Fruit fly (Drosophila melanogaster) S2 (cell line): Measurements from ENCODE around the gene und.

Experiments
- CG8478 ChIP-seq: fragments of >200 bp; optimal IDR thresholded peaks from 2 replicates; lab custom pipeline; 2018
- CTCF ChIP-seq, 2 experiments: fragments of >200 bp; optimal IDR thresholded peaks; 2 replicates each; lab custom pipeline; 2018

DNA sequence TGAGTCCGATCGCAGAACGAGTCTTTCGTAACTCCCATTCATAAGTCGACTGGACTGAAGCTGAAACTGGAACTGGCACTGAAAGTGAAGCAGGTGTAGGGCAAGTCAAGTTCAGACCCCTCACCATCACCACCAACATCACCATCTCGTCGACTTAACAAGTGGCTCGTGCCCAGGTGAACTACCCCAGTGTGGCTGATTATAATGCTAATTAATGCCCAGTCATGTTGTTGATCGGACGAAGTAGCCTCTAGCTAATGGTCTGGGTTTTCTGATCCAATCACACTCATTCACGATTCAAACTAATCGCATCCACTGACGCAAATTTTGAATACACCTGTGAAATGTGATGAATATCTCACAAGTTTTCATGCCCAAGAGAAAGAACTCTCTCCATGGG lies 34.4 kb upstream of the und start:
- TF ChIP-seq CG8478 (lab: Kevin White, UChicago) (no peak), CTCF (optimal IDR thresholded peaks at IDR 0.05; lab: Kevin White, UChicago) (no peak)
